Fruit fly (Drosophila melanogaster) whole organism, prepupa: ENCODE data around the gene CG32407.
A peak's percentile ranks its signal among the peaks of the same experiment; 100 is the strongest.

Source experiments
- CG15336 ChIP-seq: fragments of 200-800 bp; sonication (Bioruptor generic); IDR thresholded peaks from 2 replicates; pipeline ENCODE4 v1.3.6; 2022; ENCODE audit warnings: missing biosample characterization, missing genetic modification characterization
- CG1621 ChIP-seq: fragments of 200-800 bp; sonication (Bioruptor generic); optimal IDR thresholded peaks from 3 replicates; lab custom pipeline; 2018; ENCODE audit warnings: missing biosample characterization, mild to moderate bottlenecking, missing genetic modification characterization
- CG32006 ChIP-seq: fragments of 200-800 bp; sonication (Bioruptor generic); optimal IDR thresholded peaks from 3 replicates; lab custom pipeline; 2017; ENCODE audit warnings: missing biosample characterization, mild to moderate bottlenecking, missing genetic modification characterization
- CG34406 ChIP-seq: fragments of 200-800 bp; sonication (Bioruptor generic); optimal IDR thresholded peaks from 3 replicates; lab custom pipeline; 2016; ENCODE audit warnings: missing biosample characterization, missing genetic modification characterization
- CG3919 ChIP-seq: fragments of 200-800 bp; sonication (Bioruptor generic); optimal IDR thresholded peaks from 3 replicates; lab custom pipeline; 2016; ENCODE audit warnings: missing biosample characterization, missing genetic modification characterization
- CG6792 ChIP-seq: fragments of 200-800 bp; sonication (Bioruptor generic); optimal IDR thresholded peaks from 3 replicates; lab custom pipeline; 2016; ENCODE audit warnings: missing biosample characterization, missing genetic modification characterization
- Hr38 ChIP-seq: sonication (Bioruptor generic); optimal IDR thresholded peaks from 2 replicates; lab custom pipeline; 2016; ENCODE audit warnings: missing biosample characterization, missing genetic modification characterization
- Lpt ChIP-seq: fragments of 200-800 bp; sonication (Bioruptor generic); optimal IDR thresholded peaks from 3 replicates; lab custom pipeline; 2016; ENCODE audit warnings: missing biosample characterization, missing genetic modification characterization
- Sox14 ChIP-seq: fragments of 200-800 bp; sonication (Bioruptor generic); optimal IDR thresholded peaks from 3 replicates; lab custom pipeline; 2016; ENCODE audit warnings: missing biosample characterization, missing genetic modification characterization
- dsx ChIP-seq: fragments of 200-800 bp; optimal IDR thresholded peaks from 3 replicates; lab custom pipeline; 2019; ENCODE audit warnings: missing biosample characterization, mild to moderate bottlenecking, missing genetic modification characterization, moderate library complexity; ENCODE audit not compliant: poor library complexity, severe bottlenecking
- esn ChIP-seq: fragments of 200-800 bp; sonication (Bioruptor generic); optimal IDR thresholded peaks from 2 replicates; lab custom pipeline; 2016; ENCODE audit warnings: missing biosample characterization, mild to moderate bottlenecking, missing genetic modification characterization, moderate library complexity
- fd59A ChIP-seq: fragments of 200-800 bp; sonication (Bioruptor generic); optimal IDR thresholded peaks from 2 replicates; lab custom pipeline; 2017; ENCODE audit warnings: missing biosample characterization, mild to moderate bottlenecking, missing genetic modification characterization, missing genetic modification reagents
- fd85E ChIP-seq: fragments of 200-800 bp; sonication (Bioruptor generic); optimal IDR thresholded peaks from 3 replicates; lab custom pipeline; 2016; ENCODE audit warnings: missing biosample characterization, missing genetic modification characterization
- lz ChIP-seq: fragments of 200-800 bp; sonication (Bioruptor generic); optimal IDR thresholded peaks from 3 replicates; lab custom pipeline; 2016; ENCODE audit warnings: missing biosample characterization, missing genetic modification characterization

dm6 chr3L:5941508-5941907 lies 19.7 kb downstream of the CG32407 start:
- TF ChIP-seq CG34406, result peak; percentile 16
- peak; percentile 50 for TF ChIP-seq esn
- TF ChIP-seq CG6792 (GFP tag; lab: Kevin White, UChicago), result no peak
- peak; percentile 26 for TF ChIP-seq CG1621 (tag; lab: Kevin White, UChicago)
- peak; percentile 22; the same call in 1 of the 2 replicates for TF ChIP-seq CG15336 (GFP tag; lab: Robert Waterston, UW)
- TF ChIP-seq Hr38 (GFP tag; lab: Kevin White, UChicago), result no peak
- peak; percentile 29 for TF ChIP-seq fd59A
- TF ChIP-seq Lpt (GFP tag; lab: Kevin White, UChicago), result no peak
- no peak for TF ChIP-seq fd85E (GFP tag; lab: Kevin White, UChicago)
- no peak for TF ChIP-seq Sox14
- peak; percentile 64 for TF ChIP-seq dsx (GFP tag; lab: Kevin White, UChicago)
- no peak for TF ChIP-seq lz (GFP tag; lab: Kevin White, UChicago)
- TF ChIP-seq CG3919, result no peak
- TF ChIP-seq CG32006 (GFP tag; lab: Kevin White, UChicago), result peak; percentile 57
